Fruit fly (Drosophila melanogaster): ENCODE results near the gene Crag.

Crag gene

dm6 chrX:8560087-8560999, 31.5 kb upstream of the Crag start, which contains the start of the genes CG12112 and Trf4-1 (continued):
- no peak for TF ChIP-seq CG3065 (GFP tag; optimal IDR thresholded peaks at IDR 0.05)
- no peak for TF ChIP-seq sc (optimal IDR thresholded peaks at IDR 0.05)
- TF ChIP-seq sc (GFP tag; optimal IDR thresholded peaks at IDR 0.05): no peak
- TF ChIP-seq CG8944 (GFP tag; optimal IDR thresholded peaks at IDR 0.05): no peak
- no peak for TF ChIP-seq CG3281 (GFP tag; optimal IDR thresholded peaks at IDR 0.05)
- 0 out of 2 replicates have a peak, but pooled peaks have one; percentile 38 for TF ChIP-seq slbo (GFP tag; IDR thresholded peaks at IDR 0.05)
- peak; percentile 30 for TF ChIP-seq CG11504 (tag; optimal IDR thresholded peaks at IDR 0.05)
- TF ChIP-seq CG17612 (GFP tag; IDR thresholded peaks at IDR 0.05): no peak
- no peak for TF ChIP-seq dimm (GFP tag; IDR thresholded peaks at IDR 0.05)
- no peak for TF ChIP-seq Stat92E (GFP tag; optimal IDR thresholded peaks at IDR 0.05)
- TF ChIP-seq ara (GFP tag; IDR thresholded peaks at IDR 0.05): no peak
- TF ChIP-seq CG13296 (GFP tag; optimal IDR thresholded peaks at IDR 0.05): no peak
- TF ChIP-seq CG2129 (GFP tag; IDR thresholded peaks at IDR 0.05; ENCODE audit: partially characterized antibody): peak; percentile 37; the same call in 1 of the 2 replicates
- TF ChIP-seq ranshi (GFP tag; IDR thresholded peaks at IDR 0.05): no peak
- TF ChIP-seq CG10959 (GFP tag; IDR thresholded peaks at IDR 0.05): no peak
- TF ChIP-seq CG11085 (GFP tag; IDR thresholded peaks at IDR 0.05): no peak
- peak; percentile 99 for TF ChIP-seq CG15514 (GFP tag; optimal IDR thresholded peaks at IDR 0.05)
- no peak for TF ChIP-seq CG12744 (GFP tag; optimal IDR thresholded peaks at IDR 0.05)
- TF ChIP-seq CG6175 (GFP tag; IDR thresholded peaks at IDR 0.05): no peak
- no peak for TF ChIP-seq fd64A (GFP tag; optimal IDR thresholded peaks at IDR 0.05)
- TF ChIP-seq CG30403 (GFP tag; optimal IDR thresholded peaks at IDR 0.05): peak; percentile 29
- TF ChIP-seq CG11695 (GFP tag; IDR thresholded peaks at IDR 0.05): no peak
- TF ChIP-seq CG15696 (tag; optimal IDR thresholded peaks at IDR 0.05): peak; percentile 7
- TF ChIP-seq Jarid2 (GFP tag; optimal IDR thresholded peaks at IDR 0.05): no peak
- TF ChIP-seq gce (GFP tag; IDR thresholded peaks at IDR 0.05): no peak
- TF ChIP-seq her (GFP tag; optimal IDR thresholded peaks at IDR 0.05): no peak
- TF ChIP-seq CG17385 (GFP tag; optimal IDR thresholded peaks at IDR 0.05): no peak
- TF ChIP-seq kni (GFP tag; optimal IDR thresholded peaks at IDR 0.05): no peak
- no peak for TF ChIP-seq fd102C (GFP tag; optimal IDR thresholded peaks at IDR 0.05)
- peak; percentile 57 for TF ChIP-seq Ets97D (GFP tag; optimal IDR thresholded peaks at IDR 0.05)
- TF ChIP-seq CG30020 (tag; optimal IDR thresholded peaks at IDR 0.05): peak; percentile 18
- TF ChIP-seq CG7357 (GFP tag; IDR thresholded peaks at IDR 0.05): no peak
- no peak for TF ChIP-seq hth (optimal IDR thresholded peaks at IDR 0.05)
- TF ChIP-seq bowl (GFP tag; IDR thresholded peaks at IDR 0.05): no peak
- TF ChIP-seq wdn (GFP tag; IDR thresholded peaks at IDR 0.05): no peak
- TF ChIP-seq CG8388 (GFP tag; optimal IDR thresholded peaks at IDR 0.05): no peak
- no peak for TF ChIP-seq CG4820 (GFP tag; optimal IDR thresholded peaks at IDR 0.05)
- peak; percentile 9 to 31 for TF ChIP-seq Hr51 (GFP tag; optimal IDR thresholded peaks at IDR 0.05)
- peak; percentile 4 for TF ChIP-seq Bdp1 (GFP tag; optimal IDR thresholded peaks at IDR 0.05)
- TF ChIP-seq CG10321 (GFP tag; IDR thresholded peaks at IDR 0.05): no peak
- no peak for TF ChIP-seq MTF-1 (GFP tag; optimal IDR thresholded peaks at IDR 0.05; ENCODE audit: borderline replicate concordance)
- peak; percentile 50; the same call in 1 of the 2 replicates for TF ChIP-seq ato (GFP tag; IDR thresholded peaks at IDR 0.05; ENCODE audit: partially characterized antibody)
- TF ChIP-seq lab (GFP tag; optimal IDR thresholded peaks at IDR 0.05): peak; percentile 21
- TF ChIP-seq HLH3B (GFP tag; IDR thresholded peaks at IDR 0.05): no peak
- TF ChIP-seq zf30C (GFP tag; optimal IDR thresholded peaks at IDR 0.05): no peak
- TF ChIP-seq CG4854 (GFP tag; optimal IDR thresholded peaks at IDR 0.05): no peak
- TF ChIP-seq tll (GFP tag; optimal IDR thresholded peaks at IDR 0.05): no peak
- TF ChIP-seq aop (GFP tag; IDR thresholded peaks at IDR 0.05): no peak
- TF ChIP-seq corto (GFP tag; optimal IDR thresholded peaks at IDR 0.05): no peak

Data from whole organism, embryonic.